Fruit fly (Drosophila melanogaster): ENCODE measurements around the gene CG11379.

Gene CG11379

DNA sequence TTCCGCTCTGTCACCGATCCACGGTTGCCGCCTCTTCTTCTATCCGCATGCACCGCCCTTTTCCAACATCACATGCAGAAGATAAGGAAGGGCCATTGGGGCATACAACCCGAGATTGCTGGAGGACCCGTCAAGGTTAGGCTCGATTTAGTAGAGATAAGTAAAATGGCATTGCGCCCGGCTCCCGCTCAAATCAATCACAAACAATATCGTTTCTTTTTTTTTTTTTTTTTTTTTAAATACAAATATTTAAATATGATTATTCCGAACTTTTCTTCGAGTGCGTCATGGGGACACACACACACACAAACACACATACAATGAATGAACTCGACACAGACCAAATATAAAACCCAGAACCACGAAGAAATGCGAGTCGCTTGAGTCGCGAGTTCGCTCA, 49.1 kb downstream of the CG11379 start:
- no peak for TF ChIP-seq insv (optimal IDR thresholded peaks at IDR 0.05)
- no peak for TF ChIP-seq psq (optimal IDR thresholded peaks at IDR 0.05)
- TF ChIP-seq h (optimal IDR thresholded peaks at IDR 0.05) = no peak
- TF ChIP-seq Myc (optimal IDR thresholded peaks at IDR 0.05) = no peak
- no peak for TF ChIP-seq Sin3A (optimal IDR thresholded peaks at IDR 0.05)
- TF ChIP-seq ttk (optimal IDR thresholded peaks at IDR 0.05) = no peak

- no peak for TF ChIP-seq h (optimal IDR thresholded peaks at IDR 0.05)
- TF ChIP-seq Myc (optimal IDR thresholded peaks at IDR 0.05) = no peak
- no peak for TF ChIP-seq Sin3A (optimal IDR thresholded peaks at IDR 0.05)
- no peak for TF ChIP-seq insv (optimal IDR thresholded peaks at IDR 0.05)
- TF ChIP-seq psq (optimal IDR thresholded peaks at IDR 0.05) = no peak
- TF ChIP-seq ttk (optimal IDR thresholded peaks at IDR 0.05) = no peak
Measured at dm6 chrX:1229567-1229966, 49.6 kb downstream of the CG11379 start.
